Fruit fly (Drosophila melanogaster) whole organism, adult: Measurements from ENCODE around the gene wg.

ENCODE experiments used
- CG11617 ChIP-seq: fragments of 200-800 bp; sonication (Bioruptor generic); optimal IDR thresholded peaks from 2 replicates; lab custom pipeline; 2017; ENCODE audit warnings: mild to moderate bottlenecking, missing biosample characterization, missing genetic modification reagents, missing genetic modification characterization
- CG12768 ChIP-seq: fragments of 200-800 bp; sonication (Bioruptor generic); optimal IDR thresholded peaks from 2 replicates; lab custom pipeline; 2017; ENCODE audit warnings: missing biosample characterization, missing genetic modification characterization, mild to moderate bottlenecking, moderate library complexity, missing genetic modification reagents
- CG14711 ChIP-seq: fragments of 200-800 bp; sonication (Bioruptor generic); optimal IDR thresholded peaks from 2 replicates; lab custom pipeline; 2018; ENCODE audit warnings: missing biosample characterization, mild to moderate bottlenecking, missing genetic modification characterization, moderate library complexity
- CG1620 ChIP-seq: fragments of 200-800 bp; sonication (Bioruptor generic); optimal IDR thresholded peaks from 2 replicates; lab custom pipeline; 2016; ENCODE audit warnings: missing biosample characterization, missing genetic modification characterization
- CG33017 ChIP-seq: fragments of 200-800 bp; sonication (Bioruptor generic); optimal IDR thresholded peaks from 2 replicates; lab custom pipeline; 2018; ENCODE audit warnings: missing biosample characterization, mild to moderate bottlenecking, missing genetic modification characterization, moderate library complexity
- CG5204 ChIP-seq: fragments of 200-800 bp; sonication (Bioruptor generic); optimal IDR thresholded peaks from 2 replicates; lab custom pipeline; 2016; ENCODE audit warnings: missing biosample characterization, missing genetic modification characterization
- CG7045 ChIP-seq: fragments of 200-800 bp; sonication (Bioruptor generic); optimal IDR thresholded peaks from 2 replicates; lab custom pipeline; 2017; ENCODE audit warnings: missing biosample characterization, mild to moderate bottlenecking, missing genetic modification characterization
- CG7101 ChIP-seq: fragments of 200-800 bp; sonication (Bioruptor generic); optimal IDR thresholded peaks from 2 replicates; lab custom pipeline; 2018; ENCODE audit warnings: missing biosample characterization, mild to moderate bottlenecking, missing genetic modification characterization, moderate library complexity
- Clk ChIP-seq: fragments of 200-800 bp; sonication (Bioruptor generic); optimal IDR thresholded peaks from 2 replicates; lab custom pipeline; 2017; ENCODE audit warnings: missing biosample characterization, missing genetic modification characterization
- Crg-1 ChIP-seq: fragments of 200-800 bp; sonication (Bioruptor generic); optimal IDR thresholded peaks from 2 replicates; lab custom pipeline; 2016; ENCODE audit warnings: missing biosample characterization, missing genetic modification characterization
- Hr96 ChIP-seq: fragments of 200-800 bp; sonication (Bioruptor generic); optimal IDR thresholded peaks from 2 replicates; lab custom pipeline; 2016; ENCODE audit warnings: missing biosample characterization, missing genetic modification characterization
- Mnt ChIP-seq: fragments of 200-800 bp; sonication (Bioruptor generic); optimal IDR thresholded peaks from 2 replicates; lab custom pipeline; 2016; ENCODE audit warnings: missing biosample characterization, mild to moderate bottlenecking, missing genetic modification characterization
- bab1 ChIP-seq: fragments of 200-800 bp; sonication (Bioruptor generic); optimal IDR thresholded peaks from 3 replicates; lab custom pipeline; 2019; ENCODE audit warnings: missing biosample characterization, mild to moderate bottlenecking, missing genetic modification characterization, moderate library complexity
- cic ChIP-seq: fragments of 200-800 bp; sonication (Bioruptor generic); optimal IDR thresholded peaks from 2 replicates; lab custom pipeline; 2017; ENCODE audit warnings: missing biosample characterization, mild to moderate bottlenecking, missing genetic modification characterization, moderate library complexity
- cnc ChIP-seq, 2 experiments: fragments of >200 bp; optimal IDR thresholded peaks; 2 replicates each; lab custom pipeline; 2017
- kay ChIP-seq: fragments of 200-800 bp; sonication (Bioruptor generic); peaks from one replicate; lab custom pipeline; 2016; ENCODE audit warnings: missing biosample characterization, missing genetic modification characterization, borderline replicate concordance
- ovo ChIP-seq: fragments of 200-800 bp; sonication (Bioruptor generic); optimal IDR thresholded peaks from 2 replicates; lab custom pipeline; 2016; ENCODE audit warnings: missing biosample characterization, missing genetic modification characterization
- pad ChIP-seq: fragments of 200-800 bp; sonication (Bioruptor generic); optimal IDR thresholded peaks from 3 replicates; lab custom pipeline; 2017; ENCODE audit warnings: missing biosample characterization, missing genetic modification characterization, mild to moderate bottlenecking, moderate library complexity, missing genetic modification reagents
- tj ChIP-seq: fragments of 200-800 bp; sonication (Bioruptor generic); optimal IDR thresholded peaks from 3 replicates; lab custom pipeline; 2017; ENCODE audit warnings: missing biosample characterization, mild to moderate bottlenecking, missing genetic modification characterization, moderate library complexity
- toe ChIP-seq: fragments of 200-800 bp; sonication (Bioruptor generic); optimal IDR thresholded peaks from 2 replicates; lab custom pipeline; 2016; ENCODE audit warnings: missing biosample characterization, missing genetic modification characterization

wg gene

DNA sequence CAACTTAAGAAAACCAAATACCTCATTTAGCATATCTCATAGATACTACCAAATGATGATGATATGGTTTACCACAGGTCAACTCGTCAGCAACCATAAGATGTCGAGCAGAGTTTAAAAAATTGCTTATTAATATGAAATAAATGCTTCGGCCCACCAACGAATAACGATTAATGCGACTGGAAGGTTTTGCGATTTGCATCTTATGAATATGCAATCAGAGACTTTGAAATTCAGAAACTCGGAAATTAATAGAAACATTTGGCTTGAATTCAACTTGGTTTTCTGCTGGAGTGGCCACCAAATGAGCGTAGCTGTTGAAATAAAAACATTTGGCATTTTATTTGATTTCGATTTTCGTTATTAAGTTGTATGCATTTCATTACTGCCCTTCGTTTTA lies 22.2 kb upstream of the wg start:
- TF ChIP-seq cic (GFP tag; lab: Kevin White, UChicago) = no peak
- no peak for TF ChIP-seq CG5204

DNA sequence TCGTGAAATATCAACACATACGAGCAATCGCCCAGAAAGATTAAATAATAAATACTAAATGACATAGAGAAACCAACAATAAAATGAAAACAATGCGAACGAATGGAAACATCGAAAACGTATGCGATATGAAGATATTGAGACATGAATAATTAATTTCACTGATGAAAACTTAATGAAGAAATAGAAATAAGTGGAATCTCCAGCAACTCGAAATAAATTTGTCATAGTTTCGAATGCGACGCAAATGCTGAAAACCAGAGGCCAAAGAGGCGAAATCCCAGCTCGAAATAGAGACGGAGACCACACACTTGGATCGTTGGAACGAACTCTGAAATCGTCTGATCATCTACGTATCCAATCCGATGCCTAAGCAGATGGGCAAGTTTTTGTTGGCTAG lies 21.1 kb upstream of the wg start:
- no peak for TF ChIP-seq cnc (optimal IDR thresholded peaks at IDR 0.05; lab: Kevin White, UChicago)
- TF ChIP-seq ovo = no peak
- TF ChIP-seq Mnt = no peak
- TF ChIP-seq toe (GFP tag; lab: Kevin White, UChicago) = no peak
- TF ChIP-seq CG7101 (tag; lab: Kevin White, UChicago) = no peak
- TF ChIP-seq CG12768 = no peak
- TF ChIP-seq CG1620 (GFP tag; lab: Kevin White, UChicago) = no peak
- no peak for TF ChIP-seq kay (GFP tag; lab: Kevin White, UChicago)
- no peak for TF ChIP-seq Crg-1 (GFP tag; lab: Kevin White, UChicago)
- no peak for TF ChIP-seq cic (GFP tag; lab: Kevin White, UChicago)
- TF ChIP-seq CG5204 = no peak
- no peak for TF ChIP-seq CG14711 (tag; lab: Kevin White, UChicago)
- TF ChIP-seq Hr96 (GFP tag; lab: Kevin White, UChicago) = no peak
- no peak for TF ChIP-seq bab1
- TF ChIP-seq CG7045 = no peak

DNA sequence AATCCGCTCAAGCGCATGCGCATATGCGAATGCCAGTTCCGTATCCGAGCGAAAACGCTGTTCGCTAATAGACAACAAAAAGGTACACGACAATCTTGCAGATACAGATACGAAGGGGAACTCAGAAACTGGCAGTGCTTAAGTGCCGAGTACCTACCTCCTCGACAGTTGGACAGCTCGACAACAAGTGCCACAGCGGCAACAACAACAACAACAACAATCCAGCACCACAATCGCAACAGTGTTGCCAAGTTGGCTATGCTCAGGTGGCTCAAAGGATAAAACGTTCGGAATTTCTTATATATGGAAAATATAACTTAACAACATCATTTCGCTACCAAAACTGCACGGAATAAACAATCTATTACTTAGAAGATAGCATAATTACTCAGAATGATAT lies 17.1 kb upstream of the wg start:
- TF ChIP-seq cic (GFP tag; lab: Kevin White, UChicago) (no peak), Mnt (no peak), Crg-1 (GFP tag; lab: Kevin White, UChicago) (no peak), Clk (GFP tag; lab: Kevin White, UChicago) (no peak), kay (GFP tag; lab: Kevin White, UChicago) (no peak), CG12768 (no peak), Hr96 (GFP tag; lab: Kevin White, UChicago) (no peak), CG7045 (no peak), pad (GFP tag; lab: Kevin White, UChicago) (no peak), cnc (optimal IDR thresholded peaks at IDR 0.05; lab: Kevin White, UChicago) (no peak), CG11617 (GFP tag; lab: Kevin White, UChicago) (no peak), tj (GFP tag; lab: Kevin White, UChicago) (no peak), CG14711 (tag; lab: Kevin White, UChicago) (no peak), CG33017 (tag; lab: Kevin White, UChicago) (no peak), bab1 (no peak), CG5204 (no peak), CG7101 (tag; lab: Kevin White, UChicago) (no peak), ovo (no peak), toe (GFP tag; lab: Kevin White, UChicago) (no peak)

DNA sequence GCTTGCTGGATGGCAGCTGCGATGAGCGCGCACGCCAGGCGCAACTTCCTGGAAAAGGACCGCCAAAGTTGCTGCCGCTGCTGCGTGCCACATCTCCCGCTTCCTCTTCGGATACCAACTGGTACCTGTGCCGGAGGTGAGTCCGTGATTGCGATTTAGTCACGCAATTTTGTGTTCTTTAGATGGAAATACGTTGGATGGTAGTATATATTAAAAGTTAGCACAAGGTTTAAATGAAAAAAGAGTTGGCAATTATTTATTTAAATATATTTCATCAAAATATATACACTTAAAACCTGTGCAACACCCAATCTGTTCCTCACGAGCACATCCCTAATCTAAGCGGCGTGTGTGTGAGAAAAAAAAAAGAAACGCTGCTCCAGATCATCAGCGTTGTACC lies 16.4 kb upstream of the wg start:
- no peak for TF ChIP-seq cnc (optimal IDR thresholded peaks at IDR 0.05; lab: Kevin White, UChicago)
- TF ChIP-seq kay (GFP tag; lab: Kevin White, UChicago) = no peak
- TF ChIP-seq CG7045 = no peak
- TF ChIP-seq cic (GFP tag; lab: Kevin White, UChicago) = no peak
- no peak for TF ChIP-seq tj (GFP tag; lab: Kevin White, UChicago)
- no peak for TF ChIP-seq bab1
- TF ChIP-seq CG1620 (GFP tag; lab: Kevin White, UChicago) = no peak
- no peak for TF ChIP-seq CG11617 (GFP tag; lab: Kevin White, UChicago)
- TF ChIP-seq CG12768 = no peak
- TF ChIP-seq CG5204 = no peak
- TF ChIP-seq Mnt = no peak
- no peak for TF ChIP-seq Hr96 (GFP tag; lab: Kevin White, UChicago)

DNA sequence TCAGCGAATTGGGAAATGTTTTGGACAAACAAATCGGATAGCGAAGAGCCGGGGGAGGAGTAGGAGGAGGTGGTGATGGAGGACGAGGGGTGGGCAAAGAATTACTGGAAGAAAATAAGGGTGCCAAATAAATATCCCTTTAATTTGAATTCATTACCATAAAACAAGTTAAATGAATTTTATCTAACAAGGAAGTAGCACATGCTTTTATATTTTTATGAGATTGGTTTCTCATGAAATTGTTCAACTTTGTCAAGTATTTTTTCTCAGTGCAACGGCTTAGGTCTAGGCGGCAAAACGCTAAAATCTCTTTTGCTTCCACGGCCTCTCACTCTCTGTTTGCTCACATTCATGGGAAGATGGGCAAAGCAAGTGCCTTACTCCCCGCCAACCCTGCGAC lies 15.0 kb upstream of the wg start:
- TF ChIP-seq cic (GFP tag; lab: Kevin White, UChicago) (no peak), CG7045 (no peak), Crg-1 (GFP tag; lab: Kevin White, UChicago) (no peak), Mnt (no peak), Hr96 (GFP tag; lab: Kevin White, UChicago) (no peak), CG12768 (no peak), Clk (GFP tag; lab: Kevin White, UChicago) (no peak), cnc (optimal IDR thresholded peaks at IDR 0.05; lab: Kevin White, UChicago) (no peak), CG1620 (GFP tag; lab: Kevin White, UChicago) (no peak), kay (GFP tag; lab: Kevin White, UChicago) (no peak), bab1 (no peak), pad (GFP tag; lab: Kevin White, UChicago) (no peak), CG5204 (no peak), CG33017 (tag; lab: Kevin White, UChicago) (no peak), ovo (no peak), tj (GFP tag; lab: Kevin White, UChicago) (no peak), CG11617 (GFP tag; lab: Kevin White, UChicago) (no peak), CG7101 (tag; lab: Kevin White, UChicago) (no peak), CG14711 (tag; lab: Kevin White, UChicago) (no peak), toe (GFP tag; lab: Kevin White, UChicago) (no peak)

DNA sequence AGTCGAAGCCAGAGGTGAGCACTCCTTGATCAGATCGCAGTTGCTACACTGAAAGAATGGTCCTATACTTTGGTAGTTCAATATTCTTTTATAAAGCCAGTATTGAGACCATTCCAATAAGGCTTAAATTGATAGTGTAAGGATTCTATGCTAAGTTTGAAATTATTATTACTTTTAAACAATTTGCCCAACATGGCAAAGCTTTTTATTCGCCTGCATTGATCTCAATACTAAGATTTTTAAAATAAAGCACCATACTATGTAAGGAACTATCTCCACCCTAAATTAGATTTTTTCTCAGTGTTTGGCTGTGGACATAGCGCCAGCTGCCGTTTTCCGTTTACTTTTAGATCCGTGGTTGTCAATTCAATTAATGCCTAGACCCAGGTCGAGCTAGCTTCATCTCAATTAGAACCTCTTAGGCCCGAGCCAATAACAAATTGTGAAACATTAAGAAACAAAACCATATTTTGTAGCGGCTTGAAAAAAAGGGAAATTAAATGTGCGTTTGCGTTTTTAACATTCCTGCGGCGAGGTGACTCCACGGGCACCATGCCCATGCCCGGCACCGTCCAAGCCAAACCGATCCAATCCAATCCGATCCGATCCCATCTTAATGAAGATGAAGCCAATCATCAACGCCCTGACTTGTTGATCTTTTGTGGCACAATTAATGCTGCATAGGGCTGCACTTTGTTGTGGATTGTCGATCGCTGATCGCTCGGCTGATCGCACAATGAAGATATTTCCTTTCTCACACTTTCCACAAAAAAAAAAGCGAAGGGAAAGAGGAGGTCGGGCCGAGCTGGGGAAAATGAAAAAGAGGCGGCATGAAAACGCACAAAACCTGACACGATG lies 13.3 kb upstream of the wg start:
- TF ChIP-seq CG33017 (tag; lab: Kevin White, UChicago) (no peak), CG14711 (tag; lab: Kevin White, UChicago) (no peak), pad (GFP tag; lab: Kevin White, UChicago) (no peak), Crg-1 (GFP tag; lab: Kevin White, UChicago) (no peak)
